Fruit fly (Drosophila melanogaster) whole organism, prepupa: ENCODE results near the gene Send1.

Experiments used
- CG11294 ChIP-seq: fragments of 200-800 bp; sonication (Bioruptor generic); IDR thresholded peaks from 2 replicates; pipeline ENCODE4 v1.3.6; 2022; ENCODE audit warnings: missing biosample characterization, missing genetic modification characterization
- CG4318 ChIP-seq: fragments of 200-800 bp; sonication (Bioruptor generic); optimal IDR thresholded peaks from 3 replicates; lab custom pipeline; 2017; ENCODE audit warnings: missing biosample characterization, mild to moderate bottlenecking, missing genetic modification characterization
- CG6276 ChIP-seq: fragments of 200-800 bp; sonication (Bioruptor generic); optimal IDR thresholded peaks from 2 replicates; lab custom pipeline; 2017; ENCODE audit warnings: missing biosample characterization, mild to moderate bottlenecking, missing genetic modification characterization
- CG7368 ChIP-seq: fragments of 200-800 bp; sonication (Bioruptor generic); optimal IDR thresholded peaks from 3 replicates; lab custom pipeline; 2016; ENCODE audit warnings: missing biosample characterization, missing genetic modification characterization
- Ets21C ChIP-seq: fragments of 200-800 bp; sonication (Bioruptor generic); optimal IDR thresholded peaks from 3 replicates; lab custom pipeline; 2016; ENCODE audit warnings: missing biosample characterization, missing genetic modification characterization
- Ets96B ChIP-seq: fragments of 200-800 bp; optimal IDR thresholded peaks from 2 replicates; lab custom pipeline; 2019; ENCODE audit warnings: missing biosample characterization, mild to moderate bottlenecking, missing genetic modification characterization, moderate library complexity
- Hr38 ChIP-seq: sonication (Bioruptor generic); optimal IDR thresholded peaks from 2 replicates; lab custom pipeline; 2016; ENCODE audit warnings: missing biosample characterization, missing genetic modification characterization
- Hr39 ChIP-seq: fragments of 200-800 bp; sonication (Bioruptor generic); optimal IDR thresholded peaks from 2 replicates; lab custom pipeline; 2016; ENCODE audit warnings: missing biosample characterization, missing genetic modification characterization
- Lpt ChIP-seq: fragments of 200-800 bp; sonication (Bioruptor generic); optimal IDR thresholded peaks from 3 replicates; lab custom pipeline; 2016; ENCODE audit warnings: missing biosample characterization, missing genetic modification characterization
- Met ChIP-seq: fragments of 200-800 bp; sonication (Bioruptor generic); optimal IDR thresholded peaks from 3 replicates; lab custom pipeline; 2016; ENCODE audit warnings: missing biosample characterization, missing genetic modification characterization
- Sox14 ChIP-seq: fragments of 200-800 bp; sonication (Bioruptor generic); optimal IDR thresholded peaks from 3 replicates; lab custom pipeline; 2016; ENCODE audit warnings: missing biosample characterization, missing genetic modification characterization
- cyc ChIP-seq: fragments of 200-800 bp; sonication (Bioruptor generic); optimal IDR thresholded peaks from 3 replicates; lab custom pipeline; 2016; ENCODE audit warnings: missing biosample characterization, missing genetic modification characterization
- dsx ChIP-seq: fragments of 200-800 bp; optimal IDR thresholded peaks from 3 replicates; lab custom pipeline; 2019; ENCODE audit warnings: missing biosample characterization, mild to moderate bottlenecking, missing genetic modification characterization, moderate library complexity; ENCODE audit not compliant: poor library complexity, severe bottlenecking
- fd59A ChIP-seq: fragments of 200-800 bp; sonication (Bioruptor generic); optimal IDR thresholded peaks from 2 replicates; lab custom pipeline; 2017; ENCODE audit warnings: missing biosample characterization, mild to moderate bottlenecking, missing genetic modification characterization, missing genetic modification reagents

dm6 chr2L:2206066-2206465, 48.8 kb downstream of the Send1 start, which contains the start of gene CG31668:
- TF ChIP-seq Ets96B (tag; lab: Kevin White, UChicago) (no peak), Met (no peak), Lpt (GFP tag; lab: Kevin White, UChicago) (no peak), Ets21C (no peak), CG7368 (no peak), Hr38 (GFP tag; lab: Kevin White, UChicago) (no peak), Hr39 (GFP tag; lab: Kevin White, UChicago) (no peak), CG6276 (GFP tag; lab: Kevin White, UChicago) (no peak), dsx (GFP tag; lab: Kevin White, UChicago) (no peak), cyc (no peak), Sox14 (no peak), CG11294 (GFP tag; lab: Robert Waterston, UW) (no peak), CG4318 (GFP tag; lab: Kevin White, UChicago) (no peak), fd59A (GFP tag; lab: Kevin White, UChicago) (no peak)
